Fruit fly (Drosophila melanogaster) whole organism, wandering third instar larva: Measurements from ENCODE around the gene CG15546.

Experiments used
- Hr78 ChIP-seq: fragments of >200 bp; optimal IDR thresholded peaks from 2 replicates; lab custom pipeline; 2017; ENCODE audit warnings: missing biosample characterization, missing genetic modification characterization
- Myc ChIP-seq: fragments of >200 bp; optimal IDR thresholded peaks from 2 replicates; lab custom pipeline; 2017
- br ChIP-seq: fragments of 200-800 bp; sonication (Bioruptor generic); optimal IDR thresholded peaks from 2 replicates; lab custom pipeline; 2016; ENCODE audit warnings: missing biosample characterization, missing genetic modification characterization
- dl ChIP-seq, 2 experiments: fragments of 175-275, 200-275 bp in 1 of 2; fragments of 200-275 bp in 1 of 2; sonication (Bioruptor generic); optimal IDR thresholded peaks; lab custom pipeline; 2018; ENCODE audit warnings: mild to moderate bottlenecking in 2 of 2, missing biosample characterization in 2 of 2, missing genetic modification characterization in 2 of 2, moderate library complexity in 2 of 2; ENCODE audit not compliant: partially characterized antibody in 2 of 2, insufficient read depth in 1 of 2
- fru ChIP-seq: fragments of 200-800 bp; sonication (Bioruptor generic); optimal IDR thresholded peaks from 3 replicates; lab custom pipeline; 2016; ENCODE audit warnings: missing biosample characterization, mild to moderate bottlenecking, missing genetic modification characterization
- h ChIP-seq: fragments of 200-800 bp; sonication (Bioruptor generic); optimal IDR thresholded peaks from 3 replicates; lab custom pipeline; 2016; ENCODE audit warnings: missing biosample characterization, mild to moderate bottlenecking, missing genetic modification characterization
- jim ChIP-seq: fragments of 175-275, 200-325 bp; sonication (Bioruptor generic); optimal IDR thresholded peaks from 2 replicates; lab custom pipeline; 2016; ENCODE audit warnings: missing biosample characterization, mild to moderate bottlenecking, missing genetic modification characterization
- pan ChIP-seq: fragments of >200 bp; optimal IDR thresholded peaks from 2 replicates; lab custom pipeline; 2017
- woc ChIP-seq: sonication (Bioruptor generic); optimal IDR thresholded peaks from 2 replicates; lab custom pipeline; 2016; ENCODE audit warnings: missing biosample characterization, mild to moderate bottlenecking, missing genetic modification characterization

DNA sequence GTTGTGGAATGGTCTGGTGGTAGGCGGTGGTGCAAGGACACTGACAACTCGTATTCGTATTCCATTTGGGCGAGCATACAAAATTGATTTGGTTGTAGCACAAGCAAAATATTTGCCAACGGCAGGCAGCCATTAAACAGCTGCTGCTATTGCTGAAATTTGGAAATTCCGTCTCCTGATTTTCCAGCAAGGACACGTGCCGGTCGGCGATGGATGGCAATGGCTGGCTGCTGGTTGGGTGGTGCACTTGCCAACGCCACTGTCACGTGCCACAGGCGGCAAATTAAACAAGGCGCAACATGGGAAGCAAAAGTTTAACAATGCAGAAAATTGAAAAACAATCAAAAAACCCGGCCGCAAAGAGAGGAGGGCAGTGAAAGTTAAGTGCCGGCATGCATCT is 28.0 kb upstream of the CG15546 start:
- no peak for TF ChIP-seq pan (lab: Kevin White, UChicago)
- no peak for TF ChIP-seq h (GFP tag; lab: Kevin White, UChicago)
- no peak for TF ChIP-seq woc (GFP tag; lab: Kevin White, UChicago)
- no peak for TF ChIP-seq Myc (lab: Kevin White, UChicago)
- TF ChIP-seq dl (GFP tag; optimal IDR thresholded peaks at IDR 0.05; lab: Kevin White, UChicago; ENCODE audit: insufficient read depth in 1 of 2, partially characterized antibody in 2 of 2) = no peak
- no peak for TF ChIP-seq Hr78 (GFP tag; lab: Kevin White, UChicago)
- TF ChIP-seq fru (GFP tag; lab: Kevin White, UChicago) = no peak
- TF ChIP-seq jim (GFP tag; lab: Kevin White, UChicago) = no peak
- TF ChIP-seq br (GFP tag; lab: Kevin White, UChicago) = no peak
